Fruit fly (Drosophila melanogaster) whole organism, embryonic: ENCODE data around the gene CG13843.

Source experiments
- CG1603 ChIP-seq: fragments of 200-800 bp; sonication (Bioruptor generic); optimal IDR thresholded peaks from 2 replicates; lab custom pipeline; 2019; ENCODE audit warnings: missing biosample characterization, mild to moderate bottlenecking, missing genetic modification characterization, moderate library complexity
- CG5180 ChIP-seq: fragments of 200-800 bp; sonication (Bioruptor generic); optimal IDR thresholded peaks from 3 replicates; lab custom pipeline; 2017; ENCODE audit warnings: missing biosample characterization, missing genetic modification characterization, mild to moderate bottlenecking, moderate library complexity, missing genetic modification reagents
- Eip74EF ChIP-seq, 2 experiments: fragments of 200-800 bp in 1 of 2; fragments of >200 bp in 1 of 2; sonication (Bioruptor generic) in 1 of 2; optimal IDR thresholded peaks; 2 replicates each; lab custom pipeline; 2017 to 2019; ENCODE audit warnings: missing biosample characterization in 2 of 2, missing genetic modification characterization in 2 of 2, mild to moderate bottlenecking in 1 of 2, moderate library complexity in 1 of 2
- GATAe ChIP-seq: fragments of 200-800 bp; sonication (Bioruptor generic); conservative IDR thresholded peaks from 2 replicates; pipeline ENCODE4 v1.3.6; 2022; ENCODE audit warnings: missing biosample characterization, missing genetic modification characterization
- grau ChIP-seq: fragments of 200-800 bp; optimal IDR thresholded peaks from 3 replicates; lab custom pipeline; 2019; ENCODE audit warnings: missing biosample characterization, mild to moderate bottlenecking, missing genetic modification characterization, moderate library complexity
- pan ChIP-seq, 4 experiments: fragments of >200 bp in 3 of 4; fragments of 200-800 bp in 1 of 4; sonication (Bioruptor generic) in 1 of 4; optimal IDR thresholded peaks in 3 of 4; IDR thresholded peaks in 1 of 4; 2 replicates each; pipeline versions ENCODE4 v1.3.6 to Lab custom; 2017 to 2022; ENCODE audit warnings: missing biosample characterization in 2 of 4, missing genetic modification characterization in 2 of 4, mixed read lengths in 1 of 4

dm6 chr3R:22596450-22596849, 12.8 kb upstream of the CG13843 start:
- peak; percentile 64 for TF ChIP-seq CG1603
- no peak for TF ChIP-seq pan (optimal IDR thresholded peaks at IDR 0.05; lab: Kevin White, UChicago)
- no peak for TF ChIP-seq pan (GFP tag; optimal IDR thresholded peaks at IDR 0.05 in 1 of 2, IDR thresholded peaks at IDR 0.05 in 1 of 2)
- no peak for TF ChIP-seq Eip74EF (GFP tag; optimal IDR thresholded peaks at IDR 0.05; lab: Kevin White, UChicago)
- no peak for TF ChIP-seq grau (tag; lab: Kevin White, UChicago)
- TF ChIP-seq GATAe (GFP tag; lab: Robert Waterston, UW) = no peak
- TF ChIP-seq CG5180 (GFP tag; lab: Kevin White, UChicago) = peak; percentile 28
